Fruit fly (Drosophila melanogaster) whole organism, embryonic: ENCODE data around the gene wrm2.

ENCODE experiments used
- Aef1 ChIP-seq: fragments of 200-800 bp; sonication (Bioruptor generic); IDR thresholded peaks from 3 replicates; pipeline ENCODE4 v1.3.6; 2022; ENCODE audit warnings: missing biosample characterization, missing genetic modification characterization
- Asciz ChIP-seq: fragments of 200-800 bp; sonication (Bioruptor generic); optimal IDR thresholded peaks from 2 replicates; lab custom pipeline; 2017; ENCODE audit warnings: missing biosample characterization, mild to moderate bottlenecking, missing genetic modification characterization, missing genetic modification reagents
- B-H1 ChIP-seq: fragments of 200-800 bp; sonication (Bioruptor generic); IDR thresholded peaks from 3 replicates; pipeline ENCODE4 v1.3.6; 2022; ENCODE audit warnings: missing biosample characterization, missing genetic modification characterization
- Bdp1 ChIP-seq: fragments of 200-800 bp; sonication (Bioruptor generic); optimal IDR thresholded peaks from 3 replicates; lab custom pipeline; 2016; ENCODE audit warnings: missing biosample characterization, missing genetic modification characterization
- Bgb ChIP-seq: fragments of 200-800 bp; sonication (Bioruptor generic); IDR thresholded peaks from 2 replicates; pipeline ENCODE4 v1.3.6; 2022; ENCODE audit warnings: missing biosample characterization, missing genetic modification characterization; ENCODE audit not compliant: partially characterized antibody
- CG10366 ChIP-seq: fragments of 200-800 bp; sonication (Bioruptor generic); IDR thresholded peaks from 2 replicates; pipeline ENCODE4 v1.3.6; 2022; ENCODE audit warnings: missing biosample characterization, missing genetic modification characterization
- CG11695 ChIP-seq: fragments of 200-800 bp; sonication (Bioruptor generic); IDR thresholded peaks from 3 replicates; pipeline ENCODE4 v1.3.6; 2022; ENCODE audit warnings: missing biosample characterization, missing genetic modification characterization
- CG12155 ChIP-seq: fragments of 200-800 bp; sonication (Bioruptor generic); optimal IDR thresholded peaks from 3 replicates; lab custom pipeline; 2016; ENCODE audit warnings: missing biosample characterization, missing genetic modification characterization
- CG15514 ChIP-seq: fragments of 200-800 bp; sonication (Bioruptor generic); optimal IDR thresholded peaks from 3 replicates; lab custom pipeline; 2017; ENCODE audit warnings: missing biosample characterization, missing genetic modification characterization, mild to moderate bottlenecking, moderate library complexity, missing genetic modification reagents
- CG1603 ChIP-seq: fragments of 200-800 bp; sonication (Bioruptor generic); optimal IDR thresholded peaks from 2 replicates; lab custom pipeline; 2019; ENCODE audit warnings: missing biosample characterization, mild to moderate bottlenecking, missing genetic modification characterization, moderate library complexity
- CG1647 ChIP-seq: fragments of 200-800 bp; sonication (Bioruptor generic); optimal IDR thresholded peaks from 3 replicates; lab custom pipeline; 2016; ENCODE audit warnings: missing biosample characterization, missing genetic modification characterization
- CG16813 ChIP-seq: fragments of 200-800 bp; sonication (Bioruptor generic); IDR thresholded peaks from 3 replicates; pipeline ENCODE4 v1.3.6; 2022; ENCODE audit warnings: missing biosample characterization, missing genetic modification characterization; ENCODE audit not compliant: partially characterized antibody
- CG17912 ChIP-seq: fragments of 200-800 bp; sonication (Bioruptor generic); optimal IDR thresholded peaks from 2 replicates; lab custom pipeline; 2018; ENCODE audit warnings: missing biosample characterization, mild to moderate bottlenecking, missing genetic modification characterization
- CG18262 ChIP-seq: fragments of 200-800 bp; optimal IDR thresholded peaks from 3 replicates; lab custom pipeline; 2019; ENCODE audit warnings: missing biosample characterization, mild to moderate bottlenecking, missing genetic modification characterization, moderate library complexity
- CG30403 ChIP-seq: fragments of 200-800 bp; sonication (Bioruptor generic); optimal IDR thresholded peaks from 3 replicates; lab custom pipeline; 2016; ENCODE audit warnings: missing biosample characterization, missing genetic modification characterization
- CG3065 ChIP-seq: fragments of 200-800 bp; sonication (Bioruptor generic); optimal IDR thresholded peaks from 2 replicates; lab custom pipeline; 2016; ENCODE audit warnings: missing biosample characterization, missing genetic modification characterization
- CG31388 ChIP-seq: fragments of 200-800 bp; sonication (Bioruptor generic); optimal IDR thresholded peaks from 2 replicates; lab custom pipeline; 2016; ENCODE audit warnings: missing biosample characterization, missing genetic modification characterization
- CG34224 ChIP-seq: fragments of 200-800 bp; sonication (Bioruptor generic); IDR thresholded peaks from 3 replicates; pipeline ENCODE4 v1.3.6; 2022; ENCODE audit warnings: missing biosample characterization, missing genetic modification characterization; ENCODE audit not compliant: partially characterized antibody
- CG6791 ChIP-seq: fragments of 200-800 bp; sonication (Bioruptor generic); IDR thresholded peaks from 3 replicates; pipeline ENCODE4 v1.3.6; 2022; ENCODE audit warnings: missing biosample characterization, missing genetic modification characterization; ENCODE audit not compliant: partially characterized antibody
- CG8388 ChIP-seq: fragments of 200-800 bp; sonication (Bioruptor generic); optimal IDR thresholded peaks from 2 replicates; lab custom pipeline; 2019; ENCODE audit warnings: missing biosample characterization, mild to moderate bottlenecking, missing genetic modification characterization, moderate library complexity
- CG9609 ChIP-seq: fragments of 200-800 bp; sonication (Bioruptor generic); optimal IDR thresholded peaks from 3 replicates; lab custom pipeline; 2016; ENCODE audit warnings: missing biosample characterization, missing genetic modification characterization
- CHES-1-like ChIP-seq: fragments of 200-800 bp; sonication (Bioruptor generic); optimal IDR thresholded peaks from 2 replicates; lab custom pipeline; 2016; ENCODE audit warnings: missing biosample characterization, missing genetic modification characterization
- Dad ChIP-seq: fragments of 200-800 bp; sonication (Bioruptor generic); optimal IDR thresholded peaks from 3 replicates; lab custom pipeline; 2016; ENCODE audit warnings: missing biosample characterization, missing genetic modification characterization
- E2f2 ChIP-seq: fragments of 200-800 bp; sonication (Bioruptor generic); IDR thresholded peaks from 2 replicates; pipeline ENCODE4 v1.3.6; 2022; ENCODE audit warnings: missing biosample characterization, missing genetic modification characterization
- Fer1 ChIP-seq: fragments of 200-800 bp; sonication (Bioruptor generic); optimal IDR thresholded peaks from 2 replicates; lab custom pipeline; 2017; ENCODE audit warnings: missing biosample characterization, mild to moderate bottlenecking, missing genetic modification characterization
- Fer2 ChIP-seq: fragments of 200-800 bp; sonication (Bioruptor generic); optimal IDR thresholded peaks from 2 replicates; lab custom pipeline; 2018; ENCODE audit warnings: missing biosample characterization, mild to moderate bottlenecking, missing genetic modification characterization, moderate library complexity
- HLHmδ ChIP-seq: fragments of 200-800 bp; sonication (Bioruptor generic); optimal IDR thresholded peaks from 2 replicates; lab custom pipeline; 2018; ENCODE audit warnings: missing biosample characterization, mild to moderate bottlenecking, missing genetic modification characterization, moderate library complexity
- NK7.1 ChIP-seq: fragments of 200-800 bp; sonication (Bioruptor generic); optimal IDR thresholded peaks from 3 replicates; lab custom pipeline; 2016; ENCODE audit warnings: missing biosample characterization, missing genetic modification characterization
- NfI ChIP-seq: fragments of 200-800 bp; sonication (Bioruptor generic); optimal IDR thresholded peaks from 3 replicates; lab custom pipeline; 2018; ENCODE audit warnings: missing biosample characterization, mild to moderate bottlenecking, missing genetic modification characterization, moderate library complexity
- Sox100B ChIP-seq: fragments of 200-800 bp; sonication (Bioruptor generic); optimal IDR thresholded peaks from 3 replicates; lab custom pipeline; 2018; ENCODE audit warnings: missing biosample characterization, mild to moderate bottlenecking, missing genetic modification characterization
- Spps ChIP-seq: fragments of 200-800 bp; sonication (Bioruptor generic); optimal IDR thresholded peaks from 2 replicates; lab custom pipeline; 2018; ENCODE audit warnings: missing biosample characterization, mild to moderate bottlenecking, missing genetic modification characterization
- Usf ChIP-seq: fragments of 200-800 bp; sonication (Bioruptor generic); optimal IDR thresholded peaks from 2 replicates; lab custom pipeline; 2017; ENCODE audit warnings: missing genotype, missing biosample characterization, missing genetic modification characterization
- abd-A ChIP-seq: fragments of 200-800 bp; sonication (Bioruptor generic); optimal IDR thresholded peaks from 3 replicates; lab custom pipeline; 2019; ENCODE audit warnings: missing biosample characterization, mild to moderate bottlenecking, missing genetic modification characterization, moderate library complexity
- ato ChIP-seq: fragments of 200-800 bp; sonication (Bioruptor generic); IDR thresholded peaks from 2 replicates; pipeline ENCODE4 v1.3.6; 2022; ENCODE audit warnings: missing biosample characterization, missing genetic modification characterization; ENCODE audit not compliant: partially characterized antibody
- az2 ChIP-seq: fragments of 200-800 bp; sonication (Bioruptor generic); optimal IDR thresholded peaks from 3 replicates; lab custom pipeline; 2016; ENCODE audit warnings: missing biosample characterization, missing genetic modification characterization
- bbx ChIP-seq: fragments of 200-800 bp; sonication (Bioruptor generic); IDR thresholded peaks from 2 replicates; pipeline ENCODE4 v1.3.6; 2022; ENCODE audit warnings: missing biosample characterization, missing genetic modification characterization; ENCODE audit not compliant: partially characterized antibody
- chn ChIP-seq: fragments of 200-800 bp; sonication (Bioruptor generic); optimal IDR thresholded peaks from 2 replicates; lab custom pipeline; 2016; ENCODE audit warnings: missing biosample characterization, missing genetic modification characterization
- da ChIP-seq: fragments of 200-800 bp; sonication (Bioruptor generic); optimal IDR thresholded peaks from 2 replicates; lab custom pipeline; 2016; ENCODE audit warnings: missing biosample characterization, missing genetic modification characterization
- dm ChIP-seq: fragments of 200-800 bp; sonication (Bioruptor generic); optimal IDR thresholded peaks from 3 replicates; lab custom pipeline; 2016; ENCODE audit warnings: missing biosample characterization, missing genetic modification characterization
- dmrt11E ChIP-seq: fragments of 200-800 bp; sonication (Bioruptor generic); optimal IDR thresholded peaks from 3 replicates; lab custom pipeline; 2018; ENCODE audit warnings: missing biosample characterization, mild to moderate bottlenecking, missing genetic modification characterization, moderate library complexity
- dysf ChIP-seq: fragments of 200-800 bp; sonication (Bioruptor generic); IDR thresholded peaks from 3 replicates; pipeline ENCODE4 v1.3.6; 2022; ENCODE audit warnings: missing biosample characterization, missing genetic modification characterization
- esg ChIP-seq: fragments of 200-800 bp; sonication (Bioruptor generic); conservative IDR thresholded peaks from 2 replicates; pipeline ENCODE4 v1.3.6; 2022; ENCODE audit warnings: missing biosample characterization, missing genetic modification characterization
- mam ChIP-seq: fragments of 200-800 bp; sonication (Bioruptor generic); optimal IDR thresholded peaks from 3 replicates; lab custom pipeline; 2016; ENCODE audit warnings: missing biosample characterization, missing genetic modification characterization
- nom ChIP-seq: fragments of 200-800 bp; sonication (Bioruptor generic); optimal IDR thresholded peaks from 2 replicates; lab custom pipeline; 2017; ENCODE audit warnings: missing biosample characterization, missing genetic modification characterization, mild to moderate bottlenecking, moderate library complexity, missing genetic modification reagents
- sisA ChIP-seq: fragments of 200-800 bp; sonication (Bioruptor generic); IDR thresholded peaks from 2 replicates; pipeline ENCODE4 v1.3.6; 2022; ENCODE audit warnings: missing biosample characterization, missing genetic modification characterization
- slbo ChIP-seq: fragments of 200-800 bp; sonication (Bioruptor generic); IDR thresholded peaks from 2 replicates; pipeline ENCODE4 v1.3.6; 2022; ENCODE audit warnings: missing biosample characterization, missing genetic modification characterization
- unc-4 ChIP-seq: fragments of 200-800 bp; sonication (Bioruptor generic); IDR thresholded peaks from 2 replicates; pipeline ENCODE4 v1.3.6; 2022; ENCODE audit warnings: missing biosample characterization, missing genetic modification characterization; ENCODE audit not compliant: partially characterized antibody
- vfl ChIP-seq: fragments of 200-800 bp; sonication (Bioruptor generic); optimal IDR thresholded peaks from 2 replicates; lab custom pipeline; 2016; ENCODE audit warnings: missing biosample characterization, missing genetic modification characterization
- wdn ChIP-seq: fragments of 200-800 bp; sonication (Bioruptor generic); IDR thresholded peaks from 2 replicates; pipeline ENCODE4 v1.3.6; 2022; ENCODE audit warnings: missing biosample characterization, missing genetic modification characterization

The wrm2 gene

dm6 chr3L:7360324-7360852 lies 25.4 kb upstream of the wrm2 start, which contains the start of gene Sec63 (continued):
- TF ChIP-seq Bgb (GFP tag; lab: Robert Waterston, UW) (peak; percentile 93), chn (peak; percentile 57), CG1647 (GFP tag; lab: Kevin White, UChicago) (peak; percentile 17), CG12155 (GFP tag; lab: Kevin White, UChicago) (peak; percentile 91), sisA (GFP tag; lab: Robert Waterston, UW) (0 out of 2 replicates have a peak, but pooled peaks have one; percentile 27), Usf (GFP tag; lab: Kevin White, UChicago) (no peak), CG16813 (peak; percentile 81), CG15514 (GFP tag; lab: Kevin White, UChicago) (peak; percentile 100), Bdp1 (GFP tag; lab: Kevin White, UChicago) (peak; percentile 24), Aef1 (GFP tag; lab: Robert Waterston, UW) (no peak; the same call in 2 of the 3 replicates), CG34224 (GFP tag; lab: Robert Waterston, UW) (peak; percentile 63), CG18262 (tag; lab: Kevin White, UChicago) (peak; percentile 26), Fer2 (tag; lab: Kevin White, UChicago) (peak; percentile 26), vfl (peak; percentile 4), CG11695 (GFP tag; lab: Robert Waterston, UW) (no peak), CG3065 (GFP tag; lab: Kevin White, UChicago) (peak; percentile 52), ato (peak; percentile 54; the same call in 1 of the 2 replicates), B-H1 (GFP tag; lab: Robert Waterston, UW) (no peak), NK7.1 (GFP tag; lab: Kevin White, UChicago) (no peak), CG30403 (GFP tag; lab: Kevin White, UChicago) (peak; percentile 46), CG1603 (tag; lab: Kevin White, UChicago) (peak; percentile 54), esg (GFP tag; lab: Robert Waterston, UW) (peak; percentile 42; the same call in 1 of the 2 replicates), NfI (GFP tag; lab: Kevin White, UChicago) (peak; percentile 36), dysf (GFP tag; lab: Robert Waterston, UW) (no peak; the same call in 2 of the 3 replicates), CG10366 (GFP tag; lab: Robert Waterston, UW) (peak; percentile 35; the same call in 1 of the 2 replicates), Fer1 (peak; percentile 4), CG9609 (GFP tag; lab: Kevin White, UChicago) (peak; percentile 10), slbo (peak; percentile 78), CG6791 (GFP tag; lab: Robert Waterston, UW) (peak; percentile 91), da (GFP tag; lab: Kevin White, UChicago) (no peak), dm (peak; percentile 72), nom (GFP tag; lab: Kevin White, UChicago) (no peak), abd-A (no peak), unc-4 (peak; percentile 80), CG17912 (GFP tag; lab: Kevin White, UChicago) (peak; percentile 28), CG8388 (GFP tag; lab: Kevin White, UChicago) (peak; percentile 49), E2f2 (peak; percentile 53; the same call in 1 of the 2 replicates), bbx (GFP tag; lab: Robert Waterston, UW) (peak; percentile 97), dmrt11E (no peak), mam (GFP tag; lab: Kevin White, UChicago) (peak; percentile 60), CHES-1-like (GFP tag; lab: Kevin White, UChicago) (peak; percentile 45), HLHmδ (GFP tag; lab: Kevin White, UChicago) (peak; percentile 96), Dad (peak; percentile 51), wdn (peak; percentile 25; the same call in 1 of the 2 replicates), Asciz (GFP tag; lab: Kevin White, UChicago) (peak; percentile 22), Sox100B (GFP tag; lab: Kevin White, UChicago) (peak; percentile 34), Spps (no peak), az2 (GFP tag; lab: Kevin White, UChicago) (peak; percentile 47), CG31388 (no peak)
